Worm (Caenorhabditis elegans): ENCODE measurements around the gene C50B8.4.

C50B8.4 gene

DNA sequence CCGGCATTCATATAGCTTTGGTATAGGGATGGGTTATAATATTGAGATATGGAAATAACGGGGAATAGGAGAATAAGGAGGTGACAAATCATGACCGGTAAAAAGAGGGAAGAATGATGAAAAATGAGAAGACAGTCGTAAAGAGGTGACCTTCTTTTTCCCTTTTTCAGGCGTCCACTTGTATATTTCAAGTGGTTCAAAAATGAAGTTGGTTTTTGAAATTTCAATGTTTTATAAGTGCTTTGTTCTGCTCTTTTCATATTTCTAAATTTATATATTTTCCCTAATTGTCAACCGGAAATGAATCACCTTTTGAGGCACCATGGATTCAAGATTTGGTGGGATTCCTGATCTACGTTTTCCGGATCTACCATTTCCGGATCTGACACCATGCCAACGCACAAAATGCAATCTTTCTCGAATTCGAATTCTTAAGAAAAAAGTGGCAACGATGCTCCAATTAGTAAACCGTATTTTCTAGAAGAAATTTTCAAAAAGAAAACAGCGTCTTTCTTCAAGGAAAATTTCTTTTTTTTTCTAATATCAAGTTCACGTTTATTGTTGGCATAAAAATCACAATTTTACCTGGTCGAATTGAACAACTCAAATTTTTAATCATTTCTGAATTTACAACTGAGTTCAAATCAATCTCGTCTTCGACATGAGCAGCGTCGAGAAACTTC, 17.8 kb downstream of the C50B8.4 start, which contains the start of the genes F53F4.2 and F53F4.18:
F53F4.2 (minus strand) TSS at position 101 of the 683 bp plus-strand sequence.
F53F4.18 (plus strand) TSS at position 633 of the 683 bp plus-strand sequence.
- TF ChIP-seq ztf-16 (tag; optimal IDR thresholded peaks at IDR 0.05) (no peak), pha-4 (tag; optimal IDR thresholded peaks at IDR 0.05) (no peak), eyg-1 (tag; optimal IDR thresholded peaks at IDR 0.05) (no peak), ama-1 (optimal IDR thresholded peaks at IDR 0.05) (no peak), F13H6.1 (tag; optimal IDR thresholded peaks at IDR 0.05) (no peak), nfya-1 (tag; optimal IDR thresholded peaks at IDR 0.05) (no peak), lin-11 (tag; optimal IDR thresholded peaks at IDR 0.05) (no peak), ceh-19 (GFP tag; optimal IDR thresholded peaks at IDR 0.05) (no peak), madf-2 (tag; optimal IDR thresholded peaks at IDR 0.05) (no peak), fax-1 (tag; optimal IDR thresholded peaks at IDR 0.05) (no peak), ceh-30 (tag; optimal IDR thresholded peaks at IDR 0.05) (no peak), pag-3 (tag; optimal IDR thresholded peaks at IDR 0.05; ENCODE audit: borderline replicate concordance) (no peak), hlh-8 (tag; optimal IDR thresholded peaks at IDR 0.05) (no peak), C08G9.2 (tag; optimal IDR thresholded peaks at IDR 0.05) (no peak), ceh-31 (tag; optimal IDR thresholded peaks at IDR 0.05) (no peak), pqm-1 (tag; optimal IDR thresholded peaks at IDR 0.05) (no peak)

DNA sequence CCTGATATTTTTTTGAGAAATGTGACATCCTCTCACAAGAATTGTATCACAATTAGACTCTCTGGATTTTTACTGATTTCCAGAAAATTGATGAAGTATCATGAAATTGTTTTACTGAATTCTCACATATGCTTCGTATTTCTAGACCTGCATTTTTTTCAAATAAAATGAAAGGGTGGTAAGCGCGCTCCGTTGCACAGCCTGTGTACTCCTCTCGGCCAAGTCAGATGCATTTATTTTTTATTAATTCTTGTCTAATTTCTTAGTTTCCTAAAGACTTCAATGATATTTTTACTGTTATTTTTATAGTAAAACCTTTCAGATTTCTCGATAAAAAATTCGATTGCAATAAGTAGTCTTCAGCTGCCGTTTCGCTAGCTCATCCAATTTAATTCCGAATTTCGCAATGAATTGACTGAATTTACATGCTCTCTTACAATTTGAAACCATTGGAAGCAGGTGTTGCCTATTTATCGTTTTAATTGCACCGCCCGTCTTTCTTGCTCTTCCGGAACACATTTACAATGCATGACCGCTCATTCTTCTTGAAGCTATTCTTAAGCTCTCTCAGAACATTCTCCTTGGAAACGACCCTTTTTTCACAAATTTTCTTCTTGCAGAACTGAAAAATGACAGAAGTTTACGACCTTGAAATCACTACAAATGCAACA, 19.8 kb downstream of the C50B8.4 start, which contains the start of gene tbcb-1:
tbcb-1 (plus strand) TSS at position 621 of the 671 bp plus-strand sequence.
- TF ChIP-seq npax-4 (tag; optimal IDR thresholded peaks at IDR 0.05) = no peak
- TF ChIP-seq gmeb-2 (tag; optimal IDR thresholded peaks at IDR 0.05) = no peak
- TF ChIP-seq unc-86 (tag; optimal IDR thresholded peaks at IDR 0.05) = no peak
- TF ChIP-seq hlh-15 (tag; optimal IDR thresholded peaks at IDR 0.05) = no peak
- TF ChIP-seq lim-6 (tag; optimal IDR thresholded peaks at IDR 0.05) = no peak
- no peak for TF ChIP-seq pax-1 (tag; optimal IDR thresholded peaks at IDR 0.05)
- TF ChIP-seq pha-2 (tag; optimal IDR thresholded peaks at IDR 0.05) = no peak
- no peak for TF ChIP-seq elt-4 (tag; optimal IDR thresholded peaks at IDR 0.05)
- no peak for TF ChIP-seq sox-4 (tag; optimal IDR thresholded peaks at IDR 0.05)
- TF ChIP-seq elt-2 (tag; optimal IDR thresholded peaks at IDR 0.05) = no peak
- TF ChIP-seq Y22D7AL.16 (tag; optimal IDR thresholded peaks at IDR 0.05) = no peak
- TF ChIP-seq ceh-22 (tag; optimal IDR thresholded peaks at IDR 0.05) = no peak
- no peak for TF ChIP-seq ceh-14 (tag; optimal IDR thresholded peaks at IDR 0.05)
- no peak for TF ChIP-seq pha-4 (tag; optimal IDR thresholded peaks at IDR 0.05)
- no peak for TF ChIP-seq T23F11.4 (GFP tag; optimal IDR thresholded peaks at IDR 0.05)
- no peak for TF ChIP-seq sdc-2 (tag; optimal IDR thresholded peaks at IDR 0.05)
- TF ChIP-seq che-1 (tag; optimal IDR thresholded peaks at IDR 0.05) = no peak

DNA sequence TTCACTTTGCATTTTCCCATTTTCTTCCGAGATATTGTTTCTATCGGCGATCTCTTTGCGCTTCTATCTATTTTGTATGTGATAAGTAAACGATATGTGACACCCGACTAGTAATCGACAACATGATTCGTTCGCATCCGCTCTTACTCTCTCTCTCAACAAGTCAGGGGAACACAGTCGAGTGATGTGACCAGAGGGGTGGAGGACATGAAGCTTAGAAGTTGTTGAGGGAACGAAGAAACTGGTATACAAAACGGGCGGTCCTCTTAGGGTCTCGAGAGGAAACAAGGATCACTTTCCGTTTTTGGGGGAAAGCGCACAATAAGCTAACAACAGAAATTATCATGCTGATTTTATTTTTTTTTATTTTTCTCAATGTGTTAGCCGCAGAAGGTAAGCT, 21.3 kb downstream of the C50B8.4 start, which contains the start of gene F53F4.4:
F53F4.4 (plus strand) TSS at position 301 of the 400 bp plus-strand sequence.
- TF ChIP-seq ref-2 (tag; optimal IDR thresholded peaks at IDR 0.05) = no peak
- TF ChIP-seq ttx-3 (tag; optimal IDR thresholded peaks at IDR 0.05) = no peak
- TF ChIP-seq lim-6 (tag; optimal IDR thresholded peaks at IDR 0.05) = no peak
- no peak for TF ChIP-seq T23F11.4 (GFP tag; optimal IDR thresholded peaks at IDR 0.05)
- no peak for TF ChIP-seq nfya-1 (tag; optimal IDR thresholded peaks at IDR 0.05)
- TF ChIP-seq unc-42 (tag; optimal IDR thresholded peaks at IDR 0.05) = no peak

DNA sequence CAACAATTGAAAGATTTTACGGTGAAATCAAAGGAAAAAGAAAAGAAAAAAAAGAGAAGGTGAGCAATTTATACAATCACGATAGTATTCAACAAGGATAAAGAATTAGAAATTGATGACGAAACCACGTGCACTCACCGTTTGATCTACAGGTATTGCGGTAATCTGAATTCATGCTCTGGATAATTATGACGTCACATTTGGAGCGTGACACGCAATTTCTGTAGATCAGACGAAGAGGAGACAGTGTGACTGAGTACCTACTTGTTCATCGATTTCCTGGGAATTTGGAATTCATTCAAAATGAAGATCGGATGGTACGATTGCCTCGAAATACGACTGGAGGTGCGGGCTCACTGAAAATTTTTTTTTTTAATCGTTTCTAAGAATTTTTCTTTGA, 26.6 kb downstream of the C50B8.4 start:
- TF ChIP-seq nfya-1 (tag; optimal IDR thresholded peaks at IDR 0.05) (no peak), hlh-15 (tag; optimal IDR thresholded peaks at IDR 0.05) (no peak), rnt-1 (tag; optimal IDR thresholded peaks at IDR 0.05) (no peak), Y22D7AL.16 (tag; optimal IDR thresholded peaks at IDR 0.05) (no peak), ceh-9 (tag; optimal IDR thresholded peaks at IDR 0.05) (no peak), ceh-22 (tag; optimal IDR thresholded peaks at IDR 0.05) (no peak), unc-55 (GFP tag; optimal IDR thresholded peaks at IDR 0.05) (no peak), C08G9.2 (tag; optimal IDR thresholded peaks at IDR 0.05) (no peak), unc-3 (GFP tag; conservative IDR thresholded peaks at IDR 0.05) (no peak), unc-3 (tag; optimal IDR thresholded peaks at IDR 0.05) (no peak), lim-6 (tag; optimal IDR thresholded peaks at IDR 0.05) (no peak), lin-11 (tag; optimal IDR thresholded peaks at IDR 0.05) (no peak), T23F11.4 (GFP tag; optimal IDR thresholded peaks at IDR 0.05) (no peak), zip-5 (tag; optimal IDR thresholded peaks at IDR 0.05) (no peak), unc-42 (tag; optimal IDR thresholded peaks at IDR 0.05) (no peak), pat-9 (tag; optimal IDR thresholded peaks at IDR 0.05) (no peak), ceh-14 (tag; optimal IDR thresholded peaks at IDR 0.05) (no peak), gmeb-2 (tag; optimal IDR thresholded peaks at IDR 0.05) (no peak), npax-4 (tag; optimal IDR thresholded peaks at IDR 0.05) (no peak), ceh-31 (tag; optimal IDR thresholded peaks at IDR 0.05) (no peak)

Measured in whole organism, late embryonic.